Worm (Caenorhabditis elegans) whole organism, late embryonic: ENCODE results near the gene C43F9.5.

Source experiments
- lin-11 ChIP-seq: fragments of 200-800 bp; sonication (Bioruptor generic); optimal IDR thresholded peaks from 2 replicates; lab custom pipeline; 2018; ENCODE audit warnings: mild to moderate bottlenecking, missing genetic modification characterization, missing compliant biosample characterization
- nfya-1 ChIP-seq: sonication (generic microtip); optimal IDR thresholded peaks from 2 replicates; lab custom pipeline; 2017; ENCODE audit warnings: missing genetic modification characterization, mild to moderate bottlenecking, missing compliant biosample characterization, antibody characterized with exemption, moderate library complexity

DNA sequence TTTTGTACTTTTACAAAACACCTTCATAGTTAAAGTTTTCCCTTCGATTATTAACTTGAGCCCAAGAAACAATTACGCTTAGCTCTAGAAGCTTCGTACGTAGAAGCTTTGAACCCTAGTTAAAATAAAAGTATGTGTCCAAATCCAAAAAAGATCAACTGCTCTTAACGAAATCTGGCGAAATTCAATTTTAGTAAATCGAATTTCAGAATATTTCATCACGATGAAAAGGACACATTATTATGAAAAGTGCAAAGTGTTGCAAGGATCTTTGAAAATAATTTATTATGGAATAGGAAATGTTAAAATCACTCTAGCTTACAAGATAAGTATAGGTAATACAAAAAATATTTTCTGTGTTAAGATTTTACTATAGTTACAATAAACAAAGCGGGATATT, 25.3 kb downstream of the C43F9.5 start:
- no peak for TF ChIP-seq nfya-1 (tag; lab: Kevin White, UChicago)
- no peak for TF ChIP-seq lin-11 (tag; lab: Kevin White, UChicago)
